Fruit fly (Drosophila melanogaster) whole organism: ENCODE results near the gene Phae2.

Experiments used
- CG8478 ChIP-seq: fragments of >200 bp; optimal IDR thresholded peaks from 2 replicates; lab custom pipeline; 2018; ENCODE audit warnings: inconsistent platforms
- EcR ChIP-seq, 2 experiments: fragments of >200 bp; optimal IDR thresholded peaks; 2 replicates each; lab custom pipeline; 2017; ENCODE audit warnings: missing biosample characterization in 2 of 2, missing genetic modification characterization in 2 of 2, missing genetic modification reagents in 2 of 2
- pan ChIP-seq: fragments of >200 bp; optimal IDR thresholded peaks from 2 replicates; lab custom pipeline; 2017
- psq ChIP-seq: fragments of >200 bp; optimal IDR thresholded peaks from 2 replicates; lab custom pipeline; 2017
- usp ChIP-seq: fragments of >200 bp; optimal IDR thresholded peaks from 2 replicates; lab custom pipeline; 2017; ENCODE audit warnings: missing biosample characterization, missing genetic modification characterization, mixed read lengths

DNA sequence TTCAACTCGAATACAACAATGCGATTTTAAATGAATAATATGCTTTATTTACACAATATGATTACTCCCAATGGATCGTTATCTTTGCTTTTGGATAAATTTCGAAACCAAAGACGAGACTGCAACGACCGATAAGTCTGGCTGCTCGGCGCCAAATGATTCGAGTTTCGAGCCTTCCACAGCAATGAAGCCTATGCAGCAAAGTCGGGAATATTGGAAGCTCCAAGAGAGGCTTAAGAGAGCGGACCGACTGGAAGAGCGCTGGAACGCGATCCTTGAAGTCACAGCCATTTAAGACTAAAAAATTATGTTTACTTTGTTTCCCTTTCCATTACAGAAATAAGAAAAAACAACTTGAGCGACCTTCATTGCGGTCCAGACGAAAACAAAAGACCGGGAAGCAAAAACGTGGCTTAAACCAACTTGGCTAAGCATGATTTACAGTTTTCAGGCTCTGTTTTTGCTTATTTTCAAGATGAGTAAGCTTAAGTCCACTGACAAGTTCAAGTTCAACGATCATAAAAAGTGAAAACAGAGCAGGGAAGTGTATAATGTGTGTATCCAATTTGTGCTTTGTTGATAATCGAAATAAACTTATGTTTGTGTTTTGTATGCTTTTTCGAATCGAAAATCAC lies 44.2 kb upstream of the Phae2 start, which contains the start of gene firl:
- no peak for TF ChIP-seq EcR (GFP tag; optimal IDR thresholded peaks at IDR 0.05; lab: Kevin White, UChicago)
- no peak for TF ChIP-seq pan (lab: Kevin White, UChicago)
- TF ChIP-seq psq (lab: Kevin White, UChicago) = no peak
- TF ChIP-seq CG8478 = no peak
- no peak for TF ChIP-seq usp
